Worm (Caenorhabditis elegans) whole organism, L4/young adult: ENCODE results near the gene mdt-27.

Source experiments
- W03F9.2 ChIP-seq: fragments of 150-350 bp; optimal IDR thresholded peaks from 2 replicates; lab custom pipeline; 2014; ENCODE audit warnings: missing biosample characterization, missing genetic modification characterization
- dao-5 ChIP-seq: sonication (generic microtip); optimal IDR thresholded peaks from 2 replicates; lab custom pipeline; 2016; ENCODE audit warnings: missing genotype, missing genetic modification characterization, moderate library complexity, missing compliant biosample characterization
- him-1 ChIP-seq: sonication (generic microtip); optimal IDR thresholded peaks from 2 replicates; lab custom pipeline; 2016; ENCODE audit warnings: missing genotype, missing genetic modification reagents, missing genetic modification characterization, missing compliant biosample characterization

The mdt-27 gene

DNA sequence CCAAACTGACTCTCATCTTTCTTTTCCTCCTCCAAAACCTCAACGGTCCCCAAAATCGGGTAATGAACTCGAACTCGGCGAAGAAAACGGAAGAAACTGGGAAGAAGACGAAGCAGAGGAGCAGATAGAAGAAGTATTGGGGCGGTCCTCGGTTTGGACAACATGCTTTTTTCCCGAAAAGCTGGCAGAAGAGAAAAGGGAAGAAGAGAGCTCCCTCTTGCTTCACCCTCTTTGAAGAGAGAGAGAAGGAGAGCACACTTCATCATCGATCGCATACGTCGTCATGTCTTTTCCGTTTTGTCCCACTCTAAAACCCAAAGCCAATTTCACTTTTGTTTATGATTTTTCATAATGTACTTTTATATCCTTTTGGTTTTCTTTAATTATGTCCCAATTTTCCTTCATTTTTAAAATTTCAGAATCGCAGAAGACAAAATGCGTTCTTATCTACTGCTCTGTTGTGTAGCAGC lies 12.3 kb upstream of the mdt-27 start, which contains the start of gene F07C3.2:
Gene F07C3.2 (plus strand): TSS at position 420 of the 470 bp plus-strand sequence.
- TF ChIP-seq W03F9.2 (tag; lab: Kevin White, UChicago) (no peak), him-1 (peak; percentile 23)

DNA sequence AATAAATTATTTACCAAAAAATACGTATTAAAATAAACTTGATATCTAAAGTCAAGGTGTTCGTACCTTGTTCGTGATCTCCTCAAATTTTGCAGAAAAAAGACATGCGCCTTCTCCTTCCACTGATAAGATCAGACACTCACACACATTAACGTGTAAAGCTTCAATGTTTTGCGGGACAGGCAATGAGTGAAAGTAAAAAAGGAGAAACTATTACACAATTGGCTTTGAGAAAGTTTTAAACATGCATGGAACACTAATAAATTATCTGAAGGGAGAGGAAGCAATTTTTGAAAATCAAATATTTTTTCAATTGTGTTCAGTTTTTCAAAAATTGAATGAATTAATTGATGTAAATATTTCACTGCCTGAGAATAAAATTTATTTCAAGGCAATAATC lies 11.5 kb upstream of the mdt-27 start:
- no peak for TF ChIP-seq him-1
- TF ChIP-seq W03F9.2 (tag; lab: Kevin White, UChicago), result no peak
- TF ChIP-seq dao-5 (tag; lab: Kevin White, UChicago), result no peak

DNA sequence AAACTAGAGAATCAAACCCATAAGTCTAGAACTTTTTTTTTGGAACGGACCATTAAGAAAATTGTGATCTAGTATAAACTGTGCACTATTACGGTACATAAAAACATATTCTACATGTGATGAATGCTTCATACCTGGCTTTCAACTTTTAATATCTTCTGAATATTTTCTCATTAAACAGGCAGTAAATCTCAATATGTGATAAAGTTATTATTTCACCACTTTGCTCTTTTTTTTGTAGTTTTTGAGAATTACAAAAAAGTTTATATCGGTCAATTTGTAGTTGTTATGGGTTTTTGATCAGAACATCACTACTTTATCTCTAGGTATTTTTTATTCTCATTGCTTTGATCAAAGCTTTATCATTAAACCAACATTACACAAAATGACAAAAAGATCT lies 10.9 kb upstream of the mdt-27 start:
- TF ChIP-seq him-1 (no peak), dao-5 (tag; lab: Kevin White, UChicago) (no peak), W03F9.2 (tag; lab: Kevin White, UChicago) (no peak)

DNA sequence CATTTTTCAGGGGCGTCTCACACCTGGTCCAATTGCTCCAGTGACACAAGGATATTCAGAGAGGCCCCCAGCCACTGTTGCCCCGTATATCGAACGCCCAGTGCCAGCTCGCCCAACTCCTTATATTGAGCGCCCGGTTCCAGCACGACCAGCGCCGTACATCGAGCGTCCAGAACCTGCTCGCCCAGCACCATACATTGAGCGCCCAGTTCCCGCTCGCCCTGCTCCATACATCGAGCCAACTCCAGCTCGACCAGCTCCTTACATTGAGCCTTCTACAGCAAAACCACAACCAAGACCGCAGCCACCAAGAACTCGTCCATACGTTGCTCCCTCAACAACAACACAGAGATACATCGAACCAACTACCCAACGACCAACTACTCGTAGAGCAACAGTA lies 9.4 kb upstream of the mdt-27 start:
- TF ChIP-seq him-1 (no peak), W03F9.2 (tag; lab: Kevin White, UChicago) (no peak), dao-5 (tag; lab: Kevin White, UChicago) (no peak)

DNA sequence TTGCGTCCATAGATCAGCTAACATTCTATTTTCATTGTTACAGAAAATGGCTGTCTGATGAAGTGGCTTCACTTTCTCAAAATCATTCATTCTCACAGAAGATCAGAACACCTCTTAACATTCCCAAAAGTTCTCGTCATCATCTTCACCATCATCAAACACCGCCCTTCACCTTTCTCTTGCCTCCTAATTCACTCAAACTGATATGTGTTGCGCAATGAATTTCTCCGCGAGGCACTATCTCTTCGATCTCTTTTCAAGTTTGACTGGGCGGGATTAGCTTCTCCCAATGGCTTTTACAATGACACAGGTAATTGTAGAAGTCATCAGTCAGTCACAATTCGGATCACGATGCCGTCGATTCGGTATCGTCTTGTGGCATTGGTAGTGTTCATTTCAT lies 8.1 kb upstream of the mdt-27 start, which contains the start of gene grd-6:
Gene grd-6 (plus strand): TSS at position 301 of the 400 bp plus-strand sequence.
- TF ChIP-seq dao-5 (tag; lab: Kevin White, UChicago) (no peak), W03F9.2 (tag; lab: Kevin White, UChicago) (no peak), him-1 (no peak)

DNA sequence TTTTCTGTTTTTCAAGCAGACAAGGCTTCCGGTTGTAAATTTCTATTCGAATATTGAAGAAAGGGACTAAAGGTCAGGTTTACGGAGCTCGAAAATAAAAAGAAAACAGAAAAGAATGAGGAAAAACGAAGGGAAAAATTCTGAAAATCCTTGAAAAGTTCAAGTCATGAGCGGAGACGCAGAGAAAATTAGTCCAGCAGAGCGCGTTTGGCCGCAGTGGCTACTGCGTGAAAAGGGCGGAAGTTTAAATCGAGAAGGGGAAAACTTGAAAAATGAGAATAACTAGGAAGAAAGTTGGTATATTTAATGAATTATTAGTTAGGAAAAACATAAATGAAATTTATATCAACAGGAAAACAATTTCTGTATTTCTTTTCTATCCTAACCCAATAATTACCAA lies 7.0 kb upstream of the mdt-27 start:
- TF ChIP-seq him-1 (no peak), dao-5 (tag; lab: Kevin White, UChicago) (no peak), W03F9.2 (tag; lab: Kevin White, UChicago) (no peak)

DNA sequence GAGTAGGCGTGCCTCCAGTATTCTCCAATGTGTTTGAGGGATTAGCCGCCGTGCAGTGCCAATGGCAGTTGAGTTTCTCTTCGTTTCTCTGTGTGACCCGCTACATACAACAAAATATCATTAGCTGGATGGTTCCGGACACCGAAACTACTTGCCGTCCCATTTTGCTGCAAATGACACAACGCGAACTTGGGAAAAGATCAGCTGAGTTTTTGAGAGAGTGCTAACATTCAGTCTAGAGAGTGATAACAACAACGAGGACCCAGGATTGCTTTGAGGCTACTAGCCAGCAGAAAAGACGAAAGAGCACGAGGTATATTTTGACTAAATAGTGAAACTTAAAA lies 5.9 kb upstream of the mdt-27 start:
- no peak for TF ChIP-seq him-1
- TF ChIP-seq W03F9.2 (tag; lab: Kevin White, UChicago), result no peak
- TF ChIP-seq dao-5 (tag; lab: Kevin White, UChicago), result no peak

DNA sequence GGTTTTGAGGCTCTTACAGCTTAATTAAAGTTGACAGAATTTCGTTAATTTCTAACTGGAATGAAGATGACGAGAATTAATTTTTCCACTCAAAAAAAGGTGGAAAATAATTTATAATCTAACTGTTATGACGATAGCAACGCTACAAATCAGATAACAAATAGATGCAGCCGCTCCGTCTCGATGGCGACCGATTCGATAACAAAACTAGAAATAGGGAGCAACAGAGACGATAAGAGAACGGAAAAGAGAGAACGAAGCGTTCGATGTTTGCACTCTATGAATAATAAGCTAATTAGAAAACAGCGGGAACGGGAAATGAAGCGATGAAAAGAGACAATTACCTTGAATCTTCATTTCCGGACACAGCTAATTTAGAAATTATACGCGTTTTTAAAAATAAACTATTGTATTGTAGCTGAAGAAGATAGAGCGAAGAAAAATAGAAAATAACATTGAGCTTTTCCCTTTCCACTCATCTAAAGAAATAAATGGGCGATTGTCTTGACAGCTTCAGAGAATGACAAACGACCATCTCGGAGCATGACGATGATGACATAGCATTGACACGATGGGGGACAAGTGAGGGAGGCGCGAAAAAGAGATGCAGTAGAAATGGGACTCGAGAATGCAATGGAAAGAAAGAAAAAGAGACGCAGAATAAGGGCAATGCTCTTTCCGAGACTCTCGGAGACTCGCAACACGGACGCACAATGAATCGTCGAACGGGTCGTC lies 5.4 kb upstream of the mdt-27 start:
- TF ChIP-seq him-1, result peak; percentile 57
- no peak for TF ChIP-seq W03F9.2 (tag; lab: Kevin White, UChicago)
- no peak for TF ChIP-seq dao-5 (tag; lab: Kevin White, UChicago)

DNA sequence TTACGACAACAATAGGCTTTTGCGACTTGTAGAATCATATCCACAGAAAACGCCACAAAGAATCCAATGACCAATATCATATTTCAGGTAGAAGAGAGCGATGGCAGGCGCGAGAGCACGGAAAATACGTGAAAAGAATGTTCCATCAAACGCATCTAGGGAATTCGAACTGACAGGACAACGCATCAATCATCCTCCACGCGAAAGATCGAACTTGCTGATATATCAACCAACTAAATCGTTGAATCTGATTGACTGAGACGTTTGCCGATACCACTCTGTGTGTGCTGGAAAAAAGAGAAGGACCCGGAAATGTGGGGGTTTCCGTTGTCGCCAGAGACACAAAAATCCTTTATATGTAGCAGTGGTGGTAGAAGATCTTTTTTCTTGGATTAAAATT lies 4.8 kb upstream of the mdt-27 start:
- TF ChIP-seq dao-5 (tag; lab: Kevin White, UChicago) (no peak), W03F9.2 (tag; lab: Kevin White, UChicago) (no peak), him-1 (no peak)

DNA sequence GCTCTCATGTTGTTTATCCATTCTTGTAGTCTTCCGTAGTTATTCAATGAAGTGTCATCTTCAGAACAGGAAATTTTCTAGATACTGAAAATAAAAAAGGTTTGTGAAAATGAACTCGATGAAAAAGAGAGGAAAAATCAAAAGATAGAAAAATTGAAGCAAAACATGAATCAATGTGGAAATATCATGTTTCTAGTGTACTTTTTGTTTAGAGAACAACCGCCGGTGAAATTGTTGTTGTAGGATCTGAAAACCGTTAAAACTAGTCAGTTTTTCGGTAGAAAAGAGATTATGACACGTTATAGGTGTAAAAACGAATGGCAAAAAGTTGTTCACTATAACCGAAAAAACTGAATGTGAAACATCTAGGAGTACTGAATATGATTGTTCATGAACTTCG lies 3.7 kb upstream of the mdt-27 start, which contains the start of gene pacs-1:
Gene pacs-1 (minus strand): TSS at position 101 of the 400 bp plus-strand sequence.
- TF ChIP-seq dao-5 (tag; lab: Kevin White, UChicago) (no peak), him-1 (no peak), W03F9.2 (tag; lab: Kevin White, UChicago) (no peak)

DNA sequence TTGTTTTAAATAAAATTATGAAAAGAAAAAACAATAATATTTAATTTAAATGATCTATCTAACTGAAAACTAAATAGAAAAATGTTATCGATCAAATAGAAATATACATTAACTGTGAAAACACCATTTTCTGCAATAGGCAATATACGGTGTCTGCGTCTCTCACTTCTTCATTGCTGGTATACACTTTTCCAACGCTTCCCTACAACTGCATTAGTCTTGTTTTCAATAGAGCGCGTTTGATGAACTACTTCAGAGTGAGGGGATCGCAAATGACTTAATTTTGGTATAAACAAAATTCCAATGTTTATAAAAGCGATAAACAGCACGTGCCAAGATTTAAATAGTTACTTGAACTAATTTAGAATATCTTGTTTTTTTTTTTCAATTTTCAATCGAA lies 955 bp downstream of the mdt-27 start:
- peak; percentile 55 for TF ChIP-seq W03F9.2 (tag; lab: Kevin White, UChicago)
- no peak for TF ChIP-seq dao-5 (tag; lab: Kevin White, UChicago)

DNA sequence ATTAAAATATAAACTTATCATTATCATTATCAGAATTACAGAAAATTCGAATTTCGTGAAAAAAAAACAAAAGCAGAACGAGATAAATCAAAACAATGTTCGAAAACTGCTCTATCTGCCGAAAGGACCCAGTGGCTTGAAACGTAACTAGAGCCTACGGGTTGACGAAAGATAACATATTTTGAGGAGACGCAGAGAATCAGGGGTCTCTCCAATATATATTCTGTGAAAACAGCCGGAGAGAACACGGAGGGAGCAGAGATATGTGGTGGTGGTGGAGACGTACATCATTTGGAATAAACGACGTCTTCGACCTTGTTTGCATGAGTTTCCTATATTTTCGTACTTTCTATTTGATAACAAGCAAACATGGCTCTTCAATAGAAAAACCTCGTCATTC lies 4.6 kb downstream of the mdt-27 start:
- TF ChIP-seq W03F9.2 (tag; lab: Kevin White, UChicago) (no peak), him-1 (no peak), dao-5 (tag; lab: Kevin White, UChicago) (no peak)

DNA sequence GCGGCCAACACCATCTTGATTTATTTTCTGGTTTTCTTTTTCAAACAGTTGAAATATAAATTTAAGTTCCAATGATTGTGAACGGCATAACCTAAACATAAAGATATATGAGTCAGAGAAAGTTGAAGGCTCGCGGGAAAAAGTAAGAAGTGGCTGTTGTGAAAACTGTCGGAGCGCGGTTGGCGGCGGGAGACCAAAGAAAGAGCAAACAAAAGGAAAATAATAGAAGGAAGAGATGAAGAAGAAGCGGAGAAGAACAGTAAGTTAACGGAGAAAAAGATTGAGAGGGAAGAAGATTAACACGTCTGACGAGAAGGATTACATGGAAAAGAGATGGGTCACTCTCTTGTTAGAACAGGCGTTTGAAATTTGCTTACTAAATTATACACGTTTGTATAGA lies 6.1 kb downstream of the mdt-27 start, which contains the start of gene inx-10:
Gene inx-10 (minus strand): TSS at position 101 of the 400 bp plus-strand sequence.
- TF ChIP-seq him-1, result no peak

DNA sequence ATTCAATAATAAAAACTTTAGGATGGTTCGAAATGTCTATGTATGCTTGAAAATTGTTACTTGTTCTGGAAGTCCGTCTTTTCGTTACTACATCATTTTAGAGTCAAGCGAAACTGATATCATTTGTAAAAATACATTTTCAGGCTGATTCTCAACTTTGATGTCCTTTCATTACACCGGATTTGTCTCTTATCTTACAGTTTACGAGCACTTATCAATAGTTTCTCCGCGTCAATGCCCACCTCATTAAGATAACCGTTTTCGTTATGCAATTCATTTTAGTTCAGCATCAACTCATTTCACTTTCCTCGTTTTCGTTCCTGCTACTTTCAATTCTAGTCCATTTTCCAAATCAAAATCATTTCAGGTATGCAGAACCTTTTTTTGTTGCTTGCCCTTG lies 10.7 kb downstream of the mdt-27 start, which contains the start of gene asp-2:
Gene asp-2 (plus strand): TSS at position 368 of the 400 bp plus-strand sequence.
- TF ChIP-seq dao-5 (tag; lab: Kevin White, UChicago) (no peak), him-1 (no peak), W03F9.2 (tag; lab: Kevin White, UChicago) (no peak)

DNA sequence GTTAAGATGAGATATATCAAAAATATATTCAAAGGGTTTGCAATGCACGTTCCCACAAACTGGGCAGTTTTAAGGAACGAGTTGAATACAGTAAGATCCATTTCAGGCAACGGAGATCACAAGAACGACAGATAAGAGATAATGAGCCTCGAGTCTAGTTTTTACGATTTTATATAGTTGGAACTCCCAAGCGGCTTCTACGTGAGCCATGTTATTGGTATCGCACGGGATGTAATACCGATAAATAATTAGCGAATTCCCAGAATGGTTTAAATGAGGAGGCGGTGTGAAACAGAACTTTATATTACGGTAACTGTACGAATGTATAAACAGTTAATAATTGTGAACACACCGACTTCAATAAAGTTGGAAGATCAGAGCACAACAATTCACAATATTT lies 14.6 kb downstream of the mdt-27 start, which contains the start of gene str-177:
Gene str-177 (minus strand): TSS at position 101 of the 400 bp plus-strand sequence.
- TF ChIP-seq him-1 (no peak), W03F9.2 (tag; lab: Kevin White, UChicago) (no peak), dao-5 (tag; lab: Kevin White, UChicago) (no peak)
